Fruit fly (Drosophila melanogaster) whole organism, embryonic: Measurements from ENCODE around the gene CG3517.
A peak's percentile ranks its signal among the peaks of the same experiment; 100 is the strongest.

Experiments
- Adf1 ChIP-seq: fragments of 200-800 bp; sonication (Bioruptor generic); IDR thresholded peaks from 2 replicates; pipeline ENCODE4 v1.3.6; 2022; ENCODE audit warnings: missing biosample characterization, missing genetic modification characterization
- Awh ChIP-seq: fragments of 200-800 bp; sonication (Bioruptor generic); IDR thresholded peaks from 2 replicates; pipeline ENCODE4, ENCODE4 v1.3.6; 2022; ENCODE audit warnings: missing biosample characterization, missing genetic modification characterization
- Blimp-1 ChIP-seq: fragments of 200-800 bp; sonication (Bioruptor generic); optimal IDR thresholded peaks from 3 replicates; lab custom pipeline; 2018; ENCODE audit warnings: missing biosample characterization, missing genetic modification characterization, mild to moderate bottlenecking, moderate library complexity, missing genetic modification reagents
- CG10267 ChIP-seq: fragments of 200-800 bp; sonication (Bioruptor generic); optimal IDR thresholded peaks from 2 replicates; lab custom pipeline; 2018; ENCODE audit warnings: missing biosample characterization, mild to moderate bottlenecking, missing genetic modification characterization, moderate library complexity
- CG10431 ChIP-seq: fragments of 200-800 bp; sonication (Bioruptor generic); optimal IDR thresholded peaks from 3 replicates; lab custom pipeline; 2018; ENCODE audit warnings: missing biosample characterization, mild to moderate bottlenecking, missing genetic modification characterization
- CG11085 ChIP-seq: fragments of 200-800 bp; sonication (Bioruptor generic); IDR thresholded peaks from 2 replicates; pipeline ENCODE4 v1.3.6; 2022; ENCODE audit warnings: missing biosample characterization, missing genetic modification characterization
- CG11504 ChIP-seq: fragments of 200-800 bp; sonication (Bioruptor generic); optimal IDR thresholded peaks from 3 replicates; lab custom pipeline; 2019; ENCODE audit warnings: missing biosample characterization, mild to moderate bottlenecking, missing genetic modification characterization, moderate library complexity
- CG12236 ChIP-seq: fragments of 200-800 bp; sonication (Bioruptor generic); optimal IDR thresholded peaks from 2 replicates; lab custom pipeline; 2016; ENCODE audit warnings: missing biosample characterization, missing genetic modification characterization
- CG12942 ChIP-seq: fragments of 200-800 bp; sonication (Bioruptor generic); optimal IDR thresholded peaks from 3 replicates; lab custom pipeline; 2016; ENCODE audit warnings: missing biosample characterization, missing genetic modification characterization
- CG13424 ChIP-seq: fragments of 200-800 bp; sonication (Bioruptor generic); optimal IDR thresholded peaks from 2 replicates; lab custom pipeline; 2019; ENCODE audit warnings: missing biosample characterization, mild to moderate bottlenecking, missing genetic modification characterization, moderate library complexity
- CG14014 ChIP-seq: fragments of 200-800 bp; sonication (Bioruptor generic); IDR thresholded peaks from 2 replicates; pipeline ENCODE4 v1.3.6; 2022; ENCODE audit warnings: missing biosample characterization, missing genetic modification characterization
- CG1529 ChIP-seq: fragments of 200-800 bp; sonication (Bioruptor generic); optimal IDR thresholded peaks from 3 replicates; lab custom pipeline; 2018; ENCODE audit warnings: missing biosample characterization, missing genetic modification characterization
- CG17612 ChIP-seq: fragments of 200-800 bp; sonication (Bioruptor generic); IDR thresholded peaks from 2 replicates; pipeline ENCODE4 v1.3.6; 2022; ENCODE audit warnings: missing biosample characterization, missing genetic modification characterization
- CG2678 ChIP-seq: fragments of 200-800 bp; sonication (Bioruptor generic); optimal IDR thresholded peaks from 3 replicates; lab custom pipeline; 2019; ENCODE audit warnings: missing biosample characterization, mild to moderate bottlenecking, missing genetic modification characterization, moderate library complexity
- CG3163 ChIP-seq: fragments of 200-800 bp; sonication (Bioruptor generic); optimal IDR thresholded peaks from 3 replicates; lab custom pipeline; 2016; ENCODE audit warnings: missing biosample characterization, missing genetic modification characterization
- CG32772 ChIP-seq: fragments of 200-800 bp; sonication (Bioruptor generic); IDR thresholded peaks from 2 replicates; pipeline ENCODE4 v1.3.6; 2022; ENCODE audit warnings: missing biosample characterization, missing genetic modification characterization
- CG3726 ChIP-seq: fragments of 200-800 bp; sonication (Bioruptor generic); IDR thresholded peaks from 3 replicates; pipeline ENCODE4, ENCODE4 v1.3.6; 2022; ENCODE audit warnings: missing biosample characterization, missing genetic modification characterization
- CG4360 ChIP-seq: fragments of 200-800 bp; sonication (Bioruptor generic); IDR thresholded peaks from 2 replicates; pipeline ENCODE4 v1.3.6; 2022; ENCODE audit warnings: missing biosample characterization, missing genetic modification characterization
- CG43689 ChIP-seq: fragments of 200-800 bp; sonication (Bioruptor generic); IDR thresholded peaks from 2 replicates; pipeline ENCODE4 v1.3.6; 2022; ENCODE audit warnings: missing biosample characterization, missing genetic modification characterization
- CG4730 ChIP-seq: fragments of 200-800 bp; sonication (Bioruptor generic); IDR thresholded peaks from 2 replicates; pipeline ENCODE4 v1.3.6; 2022; ENCODE audit warnings: missing biosample characterization, missing genetic modification characterization
- CG8765 ChIP-seq: fragments of 200-800 bp; sonication (Bioruptor generic); IDR thresholded peaks from 2 replicates; pipeline ENCODE4 v1.3.6; 2022; ENCODE audit warnings: missing biosample characterization, missing genetic modification characterization
- CG9437 ChIP-seq: fragments of 200-800 bp; sonication (Bioruptor generic); optimal IDR thresholded peaks from 2 replicates; lab custom pipeline; 2018; ENCODE audit warnings: missing biosample characterization, mild to moderate bottlenecking, missing genetic modification characterization
- Dfd ChIP-seq, 2 experiments: fragments of >200 bp; optimal IDR thresholded peaks; 2 replicates each; lab custom pipeline; 2017; ENCODE audit warnings: missing biosample characterization in 2 of 2, missing genetic modification characterization in 2 of 2
- Dp ChIP-seq: fragments of 200-800 bp; sonication (Bioruptor generic); optimal IDR thresholded peaks from 2 replicates; lab custom pipeline; 2018; ENCODE audit warnings: missing biosample characterization, mild to moderate bottlenecking, missing genetic modification characterization, moderate library complexity
- Elba2 ChIP-seq: fragments of 200-800 bp; sonication (Bioruptor generic); optimal IDR thresholded peaks from 3 replicates; lab custom pipeline; 2016; ENCODE audit warnings: missing biosample characterization, missing genetic modification characterization
- Hand ChIP-seq: fragments of 200-800 bp; sonication (Bioruptor generic); optimal IDR thresholded peaks from 2 replicates; lab custom pipeline; 2017; ENCODE audit warnings: mild to moderate bottlenecking, missing biosample characterization, missing genetic modification reagents, missing genetic modification characterization
- Hr78 ChIP-seq, 2 experiments: fragments of 200-800 bp in 1 of 2; fragments of >200 bp in 1 of 2; sonication (Bioruptor generic) in 1 of 2; optimal IDR thresholded peaks; 2 replicates each; lab custom pipeline; 2017 to 2019; ENCODE audit warnings: missing biosample characterization in 2 of 2, missing genetic modification characterization in 2 of 2, mild to moderate bottlenecking in 1 of 2, moderate library complexity in 1 of 2
- Jarid2 ChIP-seq: fragments of 200-800 bp; sonication (Bioruptor generic); optimal IDR thresholded peaks from 3 replicates; lab custom pipeline; 2017; ENCODE audit warnings: mild to moderate bottlenecking, missing biosample characterization, missing genetic modification reagents, missing genetic modification characterization
- Max ChIP-seq: fragments of 200-800 bp; sonication (Bioruptor generic); optimal IDR thresholded peaks from 2 replicates; lab custom pipeline; 2016; ENCODE audit warnings: missing biosample characterization, mild to moderate bottlenecking, missing genetic modification characterization
- Rfx ChIP-seq: fragments of 200-800 bp; sonication (Bioruptor generic); IDR thresholded peaks from 2 replicates; pipeline ENCODE4 v1.3.6; 2022; ENCODE audit warnings: missing biosample characterization, missing genetic modification characterization
- Sry-β ChIP-seq: fragments of 200-800 bp; sonication (Bioruptor generic); optimal IDR thresholded peaks from 2 replicates; lab custom pipeline; 2018; ENCODE audit warnings: missing biosample characterization, mild to moderate bottlenecking, missing genetic modification characterization, moderate library complexity
- Ssrp ChIP-seq: fragments of 200-800 bp; sonication (Bioruptor generic); optimal IDR thresholded peaks from 2 replicates; lab custom pipeline; 2018; ENCODE audit warnings: missing biosample characterization, mild to moderate bottlenecking, missing genetic modification characterization, moderate library complexity
- TFAM ChIP-seq: fragments of 200-800 bp; sonication (Bioruptor generic); optimal IDR thresholded peaks from 2 replicates; lab custom pipeline; 2017; ENCODE audit warnings: missing biosample characterization, missing genetic modification characterization, inconsistent platforms
- Usf ChIP-seq: fragments of 200-800 bp; sonication (Bioruptor generic); optimal IDR thresholded peaks from 2 replicates; lab custom pipeline; 2017; ENCODE audit warnings: missing genotype, missing biosample characterization, missing genetic modification characterization
- abd-A ChIP-seq: fragments of 200-800 bp; sonication (Bioruptor generic); optimal IDR thresholded peaks from 3 replicates; lab custom pipeline; 2019; ENCODE audit warnings: missing biosample characterization, mild to moderate bottlenecking, missing genetic modification characterization, moderate library complexity
- ac ChIP-seq: fragments of 200-800 bp; sonication (Bioruptor generic); optimal IDR thresholded peaks from 3 replicates; lab custom pipeline; 2017; ENCODE audit warnings: missing biosample characterization, mild to moderate bottlenecking, missing genetic modification characterization
- chif ChIP-seq, 2 experiments: fragments of 200-800 bp; sonication (Bioruptor generic); optimal IDR thresholded peaks; 3 replicates each; lab custom pipeline; 2016; ENCODE audit warnings: missing biosample characterization in 2 of 2, missing genetic modification characterization in 2 of 2
- dati ChIP-seq: fragments of 200-800 bp; sonication (Bioruptor generic); IDR thresholded peaks from 2 replicates; pipeline ENCODE4 v1.3.6; 2022; ENCODE audit warnings: missing biosample characterization, missing genetic modification characterization
- gem ChIP-seq: fragments of 200-800 bp; sonication (Bioruptor generic); optimal IDR thresholded peaks from 2 replicates; lab custom pipeline; 2019; ENCODE audit warnings: missing biosample characterization, mild to moderate bottlenecking, missing genetic modification characterization, moderate library complexity
- hb ChIP-seq: fragments of 200-800 bp; sonication (Bioruptor generic); IDR thresholded peaks from 3 replicates; pipeline ENCODE4 v1.3.6; 2022; ENCODE audit warnings: missing biosample characterization, missing genetic modification characterization; ENCODE audit not compliant: partially characterized antibody
- lola ChIP-seq, 3 experiments: fragments of >200 bp in 2 of 3; fragments of 200-800 bp in 1 of 3; sonication (Bioruptor generic) in 1 of 3; optimal IDR thresholded peaks; 2 replicates each; lab custom pipeline; 2017 to 2019; ENCODE audit warnings: missing biosample characterization in 3 of 3, missing genetic modification characterization in 3 of 3, mild to moderate bottlenecking in 1 of 3, moderate library complexity in 1 of 3
- mld ChIP-seq: fragments of 200-800 bp; sonication (Bioruptor generic); IDR thresholded peaks from 3 replicates; pipeline ENCODE4 v1.3.6; 2022; ENCODE audit warnings: missing biosample characterization, missing genetic modification characterization; ENCODE audit not compliant: partially characterized antibody
- phol ChIP-seq: fragments of 200-800 bp; sonication (Bioruptor generic); optimal IDR thresholded peaks from 3 replicates; lab custom pipeline; 2018; ENCODE audit warnings: missing biosample characterization, mild to moderate bottlenecking, missing genetic modification characterization, moderate library complexity
- pros ChIP-seq: fragments of 200-800 bp; sonication (Bioruptor generic); optimal IDR thresholded peaks from 3 replicates; lab custom pipeline; 2019; ENCODE audit warnings: missing biosample characterization, mild to moderate bottlenecking, missing genetic modification characterization, moderate library complexity
- ssp ChIP-seq: fragments of 200-800 bp; sonication (Bioruptor generic); IDR thresholded peaks from 2 replicates; pipeline ENCODE4 v1.3.6; 2022; ENCODE audit warnings: missing biosample characterization, missing genetic modification characterization
- stc ChIP-seq: fragments of 200-800 bp; sonication (Bioruptor generic); IDR thresholded peaks from 2 replicates; pipeline ENCODE4 v1.3.6; 2022; ENCODE audit warnings: missing biosample characterization, missing genetic modification characterization
- toy ChIP-seq: fragments of 200-800 bp; sonication (Bioruptor generic); IDR thresholded peaks from 2 replicates; pipeline ENCODE4 v1.3.6; 2022; ENCODE audit warnings: missing biosample characterization, missing genetic modification characterization
- ttk ChIP-seq: fragments of 200-800 bp; sonication (Bioruptor generic); IDR thresholded peaks from 2 replicates; pipeline ENCODE4 v2.1.2; 2022; ENCODE audit warnings: missing biosample characterization, missing genetic modification characterization
- tx ChIP-seq: fragments of 200-800 bp; sonication (Bioruptor generic); optimal IDR thresholded peaks from 2 replicates; lab custom pipeline; 2016; ENCODE audit warnings: missing biosample characterization, missing genetic modification characterization
- zen2 ChIP-seq: fragments of 200-800 bp; sonication (Bioruptor generic); IDR thresholded peaks from 3 replicates; pipeline ENCODE4 v1.3.6; 2022; ENCODE audit warnings: missing biosample characterization, missing genetic modification characterization; ENCODE audit not compliant: partially characterized antibody

Gene CG3517

DNA sequence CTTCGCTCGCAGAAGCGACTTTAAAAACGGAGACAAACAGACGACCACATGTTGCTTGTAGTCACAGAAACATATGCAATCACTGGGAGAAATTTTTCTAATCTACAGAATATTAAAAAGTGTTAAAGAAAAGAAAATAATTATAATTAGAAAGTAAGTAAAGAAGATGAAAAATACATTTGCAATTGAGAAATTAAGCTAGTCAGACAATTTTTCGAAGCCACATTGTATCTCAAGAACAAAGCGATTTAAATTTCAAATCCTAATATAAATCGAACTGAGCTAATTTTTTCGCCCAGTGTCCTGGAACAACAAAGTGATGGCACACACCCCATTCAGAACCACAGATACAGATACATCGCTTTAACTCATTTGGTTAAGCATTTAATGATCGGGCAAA, 40.3 kb upstream of the CG3517 start (continued):
- TF ChIP-seq CG13424 (tag; lab: Kevin White, UChicago) (peak; percentile 66), Hr78 (GFP tag; optimal IDR thresholded peaks at IDR 0.05; lab: Kevin White, UChicago) (peak in 1 of 2 experiments; percentile 57), zen2 (GFP tag; lab: Robert Waterston, UW) (no peak), CG10267 (tag; lab: Kevin White, UChicago) (peak; percentile 78), ttk (GFP tag; lab: Robert Waterston, UW) (peak; percentile 56; the same call in 1 of the 2 replicates), Usf (GFP tag; lab: Kevin White, UChicago) (peak; percentile 28), CG3726 (GFP tag; lab: Robert Waterston, UW) (no peak), Rfx (GFP tag; lab: Robert Waterston, UW) (0 out of 2 replicates have a peak, but pooled peaks have one; percentile 13), CG12236 (GFP tag; lab: Kevin White, UChicago) (peak; percentile 2), CG14014 (GFP tag; lab: Robert Waterston, UW) (0 out of 2 replicates have a peak, but pooled peaks have one; percentile 38), Adf1 (no peak), ac (GFP tag; lab: Kevin White, UChicago) (no peak), Blimp-1 (peak; percentile 87), stc (GFP tag; lab: Robert Waterston, UW) (peak; percentile 40; the same call in 1 of the 2 replicates), phol (tag; lab: Kevin White, UChicago) (peak; percentile 85), Hand (no peak), chif (GFP tag; optimal IDR thresholded peaks at IDR 0.05; lab: Kevin White, UChicago) (peak; percentile 35 to 63), Dp (GFP tag; lab: Kevin White, UChicago) (no peak), CG17612 (GFP tag; lab: Robert Waterston, UW) (no peak), Ssrp (tag; lab: Kevin White, UChicago) (peak; percentile 75), CG1529 (peak; percentile 55), Awh (GFP tag; lab: Robert Waterston, UW) (no peak; the same call in 1 of the 2 replicates), CG4730 (GFP tag; lab: Robert Waterston, UW) (0 out of 2 replicates have a peak, but pooled peaks have one; percentile 4), TFAM (GFP tag; lab: Kevin White, UChicago) (peak; percentile 18), CG8765 (no peak), toy (no peak), CG11504 (tag; lab: Kevin White, UChicago) (peak; percentile 83), dati (no peak), Elba2 (no peak), Jarid2 (GFP tag; lab: Kevin White, UChicago) (peak; percentile 20), Sry-β (GFP tag; lab: Kevin White, UChicago) (peak; percentile 19), CG12942 (GFP tag; lab: Kevin White, UChicago) (peak; percentile 16), CG10431 (GFP tag; lab: Kevin White, UChicago) (peak; percentile 38), lola (GFP tag; optimal IDR thresholded peaks at IDR 0.05; lab: Kevin White, UChicago) (peak in 1 of 3 experiments; percentile 85), CG9437 (GFP tag; lab: Kevin White, UChicago) (peak; percentile 29), tx (GFP tag; lab: Kevin White, UChicago) (no peak), CG4360 (GFP tag; lab: Robert Waterston, UW) (peak; percentile 60; the same call in 1 of the 2 replicates), CG32772 (GFP tag; lab: Robert Waterston, UW) (peak; percentile 39; the same call in 1 of the 2 replicates), pros (peak; percentile 12), CG43689 (GFP tag; lab: Robert Waterston, UW) (no peak), CG2678 (peak; percentile 80), abd-A (tag; lab: Kevin White, UChicago) (no peak), hb (GFP tag; lab: Robert Waterston, UW) (no peak), gem (peak; percentile 86), mld (no peak), Max (peak; percentile 54), CG11085 (GFP tag; lab: Robert Waterston, UW) (no peak), Dfd (GFP tag; optimal IDR thresholded peaks at IDR 0.05; lab: Kevin White, UChicago) (no peak), CG3163 (GFP tag; lab: Kevin White, UChicago) (no peak), ssp (GFP tag; lab: Robert Waterston, UW) (peak; percentile 48)
